Worm (Caenorhabditis elegans) whole organism, midembryonic: ENCODE measurements around the gene haf-2.

Source experiments
- med-1 ChIP-seq: sonication (generic microtip); optimal IDR thresholded peaks from 2 replicates; lab custom pipeline; 2017; ENCODE audit warnings: missing genetic modification characterization, mild to moderate bottlenecking, missing compliant biosample characterization, antibody characterized with exemption, missing genetic modification reagents; ENCODE audit not compliant: insufficient read depth
- ref-1 ChIP-seq: fragments of 200-800 bp; sonication (Bioruptor generic); conservative IDR thresholded peaks from 2 replicates; pipeline ENCODE4 v1.3.6; 2022; ENCODE audit warnings: missing genetic modification reagents, missing genetic modification characterization, missing compliant biosample characterization

- no peak for TF ChIP-seq ref-1
- no peak for TF ChIP-seq med-1 (GFP tag; lab: Kevin White, UChicago)
Observed at ce11 chrII:7353027-7353426, 3.2 kb downstream of the haf-2 start.
